Worm (Caenorhabditis elegans) whole organism, L1 larva: ENCODE data around the gene col-74.
A peak's percentile ranks its signal among the peaks of the same experiment; 100 is the strongest.

Source experiments
- C16A3.4 ChIP-seq: fragments of 150-350 bp; optimal IDR thresholded peaks from 2 replicates; lab custom pipeline; 2014; ENCODE audit warnings: missing biosample characterization, missing genetic modification characterization
- aha-1 ChIP-seq: fragments of 150-350 bp; optimal IDR thresholded peaks from 2 replicates; lab custom pipeline; 2014; ENCODE audit warnings: missing biosample characterization, missing genetic modification characterization
- ceh-63 ChIP-seq: fragments of 200-800 bp; sonication (Bioruptor generic); optimal IDR thresholded peaks from 2 replicates; lab custom pipeline; 2018; ENCODE audit warnings: mild to moderate bottlenecking, missing genetic modification characterization, missing compliant biosample characterization
- ceh-8 ChIP-seq: fragments of 200-800 bp; sonication (Bioruptor generic); optimal IDR thresholded peaks from 2 replicates; lab custom pipeline; 2018; ENCODE audit warnings: mild to moderate bottlenecking, missing genetic modification characterization, moderate library complexity, missing compliant biosample characterization
- ceh-82 ChIP-seq, 3 experiments: fragments of 150-350 bp in 1 of 3; sonication (generic microtip) in 2 of 3; optimal IDR thresholded peaks; 2 replicates each; lab custom pipeline; 2014 to 2017; ENCODE audit warnings: missing biosample characterization in 3 of 3, missing genetic modification characterization in 3 of 3
- ceh-90 ChIP-seq: sonication (generic microtip); optimal IDR thresholded peaks from 2 replicates; lab custom pipeline; 2016; ENCODE audit warnings: missing genetic modification characterization, missing compliant biosample characterization
- ces-1 ChIP-seq: fragments of 150-350 bp; optimal IDR thresholded peaks from 2 replicates; lab custom pipeline; 2014; ENCODE audit warnings: missing biosample characterization, missing genetic modification reagents, missing genetic modification characterization
- dpl-1 ChIP-seq, 3 experiments: fragments of 150-350 bp in 2 of 3; sonication (generic microtip) in 1 of 3; optimal IDR thresholded peaks; 2 replicates each; lab custom pipeline; 2014 to 2017; ENCODE audit warnings: missing biosample characterization in 3 of 3, missing genetic modification characterization in 3 of 3, missing genetic modification reagents in 3 of 3
- dsc-1 ChIP-seq: sonication (generic microtip); optimal IDR thresholded peaks from 2 replicates; lab custom pipeline; 2016; ENCODE audit warnings: mild to moderate bottlenecking, missing genetic modification characterization, missing compliant biosample characterization
- efl-1 ChIP-seq, 4 experiments: fragments of 150-350 bp; optimal IDR thresholded peaks in 3 of 4; peaks in 1 of 4; 1 replicate in 1 of 4; 2 replicates in 3 of 4; lab custom pipeline; 2014; ENCODE audit warnings: missing biosample characterization in 2 of 4, missing genetic modification characterization in 2 of 4, missing genetic modification reagents in 2 of 4
- egl-13 ChIP-seq: sonication (generic microtip); optimal IDR thresholded peaks from 2 replicates; lab custom pipeline; 2016; ENCODE audit warnings: missing genotype, missing genetic modification reagents, missing genetic modification characterization, missing compliant biosample characterization
- egl-27 ChIP-seq, 2 experiments: fragments of 150-350 bp in 1 of 2; sonication (generic microtip); optimal IDR thresholded peaks; 3 replicates each; lab custom pipeline; 2017 to 2018; ENCODE audit warnings: missing biosample characterization in 2 of 2, missing genetic modification characterization in 2 of 2, missing genetic modification reagents in 2 of 2
- elt-2 ChIP-seq: sonication (generic microtip); optimal IDR thresholded peaks from 2 replicates; lab custom pipeline; 2016; ENCODE audit warnings: missing genetic modification characterization, mild to moderate bottlenecking, inconsistent platforms, missing compliant biosample characterization, missing genetic modification reagents
- elt-3 ChIP-seq, 6 experiments: fragments of 150-350 bp in 1 of 6; sonication (generic microtip); optimal IDR thresholded peaks; 2 replicates each; lab custom pipeline; 2017 to 2018; ENCODE audit warnings: missing biosample characterization in 6 of 6, missing genetic modification characterization in 6 of 6, inconsistent platforms in 1 of 6
- fkh-8 ChIP-seq: sonication (generic microtip); optimal IDR thresholded peaks from 2 replicates; lab custom pipeline; 2016; ENCODE audit warnings: mild to moderate bottlenecking, missing genetic modification characterization, missing compliant biosample characterization
- fos-1 ChIP-seq: fragments of 150-350 bp; optimal IDR thresholded peaks from 2 replicates; lab custom pipeline; 2014; ENCODE audit warnings: missing biosample characterization, missing genetic modification characterization
- hlh-17 ChIP-seq: fragments of 200-800 bp; sonication (Bioruptor generic); optimal IDR thresholded peaks from 2 replicates; lab custom pipeline; 2018; ENCODE audit warnings: missing genetic modification characterization, mild to moderate bottlenecking, missing compliant biosample characterization, moderate library complexity, borderline replicate concordance
- hpl-2 ChIP-seq: fragments of 150-350 bp; optimal IDR thresholded peaks from 2 replicates; lab custom pipeline; 2014; ENCODE audit warnings: missing biosample characterization, missing genetic modification reagents, missing genetic modification characterization
- isw-1 ChIP-seq: fragments of 200-800 bp; sonication (Bioruptor generic); IDR thresholded peaks from 2 replicates; pipeline ENCODE4 v1.3.6; 2022; ENCODE audit warnings: missing genetic modification characterization, missing compliant biosample characterization
- lin-13 ChIP-seq: fragments of 150-350 bp; optimal IDR thresholded peaks from 2 replicates; lab custom pipeline; 2014; ENCODE audit warnings: missing biosample characterization, missing genetic modification reagents, missing genetic modification characterization
- lin-14 ChIP-seq: fragments of 200-800 bp; sonication (Bioruptor generic); optimal IDR thresholded peaks from 2 replicates; lab custom pipeline; 2018; ENCODE audit warnings: mild to moderate bottlenecking, missing genetic modification characterization, moderate library complexity, missing compliant biosample characterization
- lin-35 ChIP-seq, 2 experiments: fragments of 150-350 bp; optimal IDR thresholded peaks; 2 replicates each; lab custom pipeline; 2014; ENCODE audit warnings: missing biosample characterization in 2 of 2, missing genetic modification characterization in 2 of 2, missing genetic modification reagents in 2 of 2
- lin-39 ChIP-seq: fragments of 150-350 bp; optimal IDR thresholded peaks from 2 replicates; lab custom pipeline; 2014; ENCODE audit warnings: missing biosample characterization, missing genetic modification reagents, missing genetic modification characterization
- lir-3 ChIP-seq: sonication (generic microtip); optimal IDR thresholded peaks from 2 replicates; lab custom pipeline; 2016; ENCODE audit warnings: mild to moderate bottlenecking, missing genetic modification characterization, moderate library complexity, missing compliant biosample characterization; ENCODE audit not compliant: poor library complexity
- lsy-2 ChIP-seq, 2 experiments: fragments of 150-350 bp; optimal IDR thresholded peaks; 2 replicates each; lab custom pipeline; 2014; ENCODE audit warnings: missing biosample characterization in 2 of 2, missing genetic modification characterization in 2 of 2
- mdl-1 ChIP-seq, 2 experiments: fragments of 150-350 bp; optimal IDR thresholded peaks; 2 replicates each; lab custom pipeline; 2014 to 2017; ENCODE audit warnings: missing biosample characterization in 2 of 2, missing genetic modification characterization in 2 of 2, inconsistent platforms in 1 of 2
- nhr-11 ChIP-seq: fragments of 150-350 bp; optimal IDR thresholded peaks from 2 replicates; lab custom pipeline; 2014; ENCODE audit warnings: missing biosample characterization, missing genetic modification characterization
- nhr-19 ChIP-seq: fragments of 200-800 bp; sonication (Bioruptor generic); conservative IDR thresholded peaks from 2 replicates; pipeline ENCODE4 v1.3.6; 2022; ENCODE audit warnings: missing genetic modification characterization, missing compliant biosample characterization
- nhr-20 ChIP-seq: sonication (generic microtip); optimal IDR thresholded peaks from 2 replicates; lab custom pipeline; 2016; ENCODE audit warnings: mild to moderate bottlenecking, missing genetic modification characterization, missing compliant biosample characterization
- nhr-47 ChIP-seq: sonication (generic microtip); optimal IDR thresholded peaks from 2 replicates; lab custom pipeline; 2016; ENCODE audit warnings: mild to moderate bottlenecking, missing genetic modification characterization, moderate library complexity, missing compliant biosample characterization
- nhr-71 ChIP-seq: sonication (generic microtip); optimal IDR thresholded peaks from 2 replicates; lab custom pipeline; 2016; ENCODE audit warnings: mild to moderate bottlenecking, missing genetic modification characterization, moderate library complexity, missing compliant biosample characterization
- nhr-76 ChIP-seq: sonication (generic microtip); optimal IDR thresholded peaks from 2 replicates; lab custom pipeline; 2017; ENCODE audit warnings: missing biosample characterization, missing genetic modification characterization
- nhr-85 ChIP-seq: sonication (generic microtip); peaks from one replicate; lab custom pipeline; 2016; ENCODE audit warnings: missing genetic modification characterization, inconsistent platforms, missing compliant biosample characterization
- nhr-90 ChIP-seq: sonication (generic microtip); optimal IDR thresholded peaks from 2 replicates; lab custom pipeline; 2016; ENCODE audit warnings: mild to moderate bottlenecking, missing genetic modification characterization, missing compliant biosample characterization; ENCODE audit not compliant: poor library complexity
- pax-3 ChIP-seq: fragments of 200-800 bp; sonication (Bioruptor generic); optimal IDR thresholded peaks from 2 replicates; lab custom pipeline; 2018; ENCODE audit warnings: mild to moderate bottlenecking, missing genetic modification characterization, moderate library complexity, missing compliant biosample characterization
- rnt-1 ChIP-seq: sonication (generic microtip); optimal IDR thresholded peaks from 2 replicates; lab custom pipeline; 2016; ENCODE audit warnings: mild to moderate bottlenecking, missing genetic modification characterization, moderate library complexity, missing compliant biosample characterization
- swsn-7 ChIP-seq: sonication (generic microtip); optimal IDR thresholded peaks from 2 replicates; lab custom pipeline; 2016; ENCODE audit warnings: missing genetic modification characterization, missing compliant biosample characterization
- tbx-2 ChIP-seq: sonication (generic microtip); optimal IDR thresholded peaks from 2 replicates; lab custom pipeline; 2016; ENCODE audit warnings: missing genetic modification characterization, missing compliant biosample characterization
- unc-130 ChIP-seq: fragments of 150-350 bp; optimal IDR thresholded peaks from 2 replicates; lab custom pipeline; 2017; ENCODE audit warnings: missing biosample characterization, missing genetic modification characterization, inconsistent platforms
- unc-62 ChIP-seq: fragments of 150-350 bp; optimal IDR thresholded peaks from 2 replicates; lab custom pipeline; 2014; ENCODE audit warnings: missing biosample characterization, missing genetic modification reagents, missing genetic modification characterization
- unc-86 ChIP-seq: sonication (generic microtip); optimal IDR thresholded peaks from 2 replicates; lab custom pipeline; 2016; ENCODE audit warnings: missing genetic modification characterization, missing compliant biosample characterization
- unc-98 ChIP-seq: fragments of 200-800 bp; sonication (Bioruptor generic); IDR thresholded peaks from 2 replicates; pipeline ENCODE4 v1.3.6; 2022; ENCODE audit warnings: missing genetic modification characterization, missing compliant biosample characterization
- xbp-1 ChIP-seq: sonication (generic microtip); optimal IDR thresholded peaks from 2 replicates; lab custom pipeline; 2016; ENCODE audit warnings: missing genetic modification characterization, missing compliant biosample characterization
- zip-4 ChIP-seq: fragments of 200-800 bp; sonication (Bioruptor generic); optimal IDR thresholded peaks from 2 replicates; lab custom pipeline; 2018; ENCODE audit warnings: mild to moderate bottlenecking, missing genetic modification characterization, moderate library complexity, missing compliant biosample characterization
- ztf-11 ChIP-seq, 2 experiments: sonication (generic microtip); optimal IDR thresholded peaks; 2 replicates each; lab custom pipeline; 2016 to 2017; ENCODE audit warnings: missing genetic modification characterization in 2 of 2, missing biosample characterization in 1 of 2, missing compliant biosample characterization in 1 of 2

Gene col-74

ce11 chrII:5829940-5830424 is at the start of gene col-74:
Gene col-74 (plus strand): TSS chrII:5830374.
- no peak for TF ChIP-seq egl-27 (tag; optimal IDR thresholded peaks at IDR 0.05; lab: Kevin White, UChicago)
- TF ChIP-seq elt-2 (tag; lab: Kevin White, UChicago) = peak; percentile 55
- TF ChIP-seq nhr-11 (tag; lab: Kevin White, UChicago) = no peak

ce11 chrII:5781935-5782921 is 47.9 kb upstream of the col-74 start, which contains the start of gene K05F1.6:
Gene K05F1.6 (plus strand): TSS chrII:5782520.
- TF ChIP-seq rnt-1 (peak; percentile 78), isw-1 (GFP tag; lab: Robert Waterston, UW) (0 out of 2 replicates have a peak, but pooled peaks have one; percentile 1), lsy-2 (tag; optimal IDR thresholded peaks at IDR 0.05; lab: Kevin White, UChicago) (peak in 1 of 2 experiments; percentile 52), nhr-90 (peak; percentile 65), unc-130 (tag; lab: Kevin White, UChicago) (peak; percentile 52), nhr-71 (peak; percentile 78), tbx-2 (tag; lab: Kevin White, UChicago) (peak; percentile 18), lir-3 (no peak), aha-1 (tag; lab: Kevin White, UChicago) (no peak), unc-62 (GFP tag; lab: Kevin White, UChicago) (no peak), ceh-8 (peak; percentile 19), zip-4 (GFP tag; lab: Kevin White, UChicago) (peak; percentile 19), ces-1 (GFP tag; lab: Kevin White, UChicago) (no peak), egl-27 (tag; optimal IDR thresholded peaks at IDR 0.05; lab: Kevin White, UChicago) (no peak), ceh-82 (tag; optimal IDR thresholded peaks at IDR 0.05; lab: Kevin White, UChicago) (peak in 2 of 3 experiments; percentile 32), nhr-47 (peak; percentile 73), nhr-76 (tag; lab: Kevin White, UChicago) (peak; percentile 20), efl-1 (optimal IDR thresholded peaks at IDR 0.05; lab: Kevin White, UChicago) (peak; percentile 40 to 69), efl-1 (GFP tag; optimal IDR thresholded peaks at IDR 0.05 in 1 of 2; lab: Kevin White, UChicago) (peak in 1 of 2 experiments; percentile 94), C16A3.4 (tag; lab: Kevin White, UChicago) (peak; percentile 59), hpl-2 (GFP tag; lab: Kevin White, UChicago) (no peak), xbp-1 (peak; percentile 39), unc-98 (0 out of 2 replicates have a peak, but pooled peaks have one; percentile 53), elt-3 (tag; optimal IDR thresholded peaks at IDR 0.05; lab: Kevin White, UChicago) (no peak), fkh-8 (peak; percentile 41), egl-13 (peak; percentile 44), ceh-63 (GFP tag; lab: Kevin White, UChicago) (no peak), mdl-1 (tag; optimal IDR thresholded peaks at IDR 0.05; lab: Kevin White, UChicago) (peak in 1 of 2 experiments; percentile 58), lin-13 (GFP tag; lab: Kevin White, UChicago) (peak; percentile 22), ztf-11 (tag; optimal IDR thresholded peaks at IDR 0.05; lab: Kevin White, UChicago) (peak in 1 of 2 experiments; percentile 36), pax-3 (tag; lab: Kevin White, UChicago) (peak; percentile 19), lin-35 (GFP tag; optimal IDR thresholded peaks at IDR 0.05; lab: Kevin White, UChicago) (peak; percentile 6 to 44), dsc-1 (peak; percentile 70), swsn-7 (tag; lab: Kevin White, UChicago) (peak; percentile 42), fos-1 (tag; lab: Kevin White, UChicago) (peak; percentile 29), hlh-17 (GFP tag; lab: Kevin White, UChicago) (no peak), dpl-1 (GFP tag; optimal IDR thresholded peaks at IDR 0.05; lab: Kevin White, UChicago) (peak in 1 of 3 experiments; percentile 8), elt-2 (tag; lab: Kevin White, UChicago) (peak; percentile 70), lin-39 (tag; lab: Kevin White, UChicago) (no peak), lin-14 (GFP tag; lab: Kevin White, UChicago) (peak; percentile 56), nhr-19 (peak; percentile 72), nhr-20 (peak; percentile 55), ceh-90 (no peak), unc-86 (peak; percentile 9), nhr-85 (peak; percentile 53)
